Worm (Caenorhabditis elegans): ENCODE measurements around the gene mtpn-1.

- no peak for TF ChIP-seq pha-4 (tag; optimal IDR thresholded peaks at IDR 0.05)
- no peak for TF ChIP-seq skn-1 (tag; optimal IDR thresholded peaks at IDR 0.05)
Observed at ce11 chrX:2362872-2363271, 44.4 kb upstream of the mtpn-1 start.

Data from whole organism, L3 larva.